Worm (Caenorhabditis elegans) whole organism, mixed stage, embryonic: ENCODE results near the gene F07F6.1.

Experiments
- elt-1 ChIP-seq: sonication (generic microtip); optimal IDR thresholded peaks from 2 replicates; lab custom pipeline; 2017; ENCODE audit warnings: missing genetic modification characterization, mild to moderate bottlenecking, missing compliant biosample characterization, antibody characterized with exemption, moderate library complexity, borderline replicate concordance; ENCODE audit not compliant: insufficient read depth
- nhr-12 ChIP-seq: fragments of 150-350 bp; optimal IDR thresholded peaks from 2 replicates; lab custom pipeline; 2014; ENCODE audit warnings: missing biosample characterization, missing genetic modification characterization
- sptf-1 ChIP-seq: sonication (generic microtip); optimal IDR thresholded peaks from 2 replicates; lab custom pipeline; 2017; ENCODE audit warnings: mild to moderate bottlenecking, missing genetic modification characterization, moderate library complexity, missing compliant biosample characterization

DNA sequence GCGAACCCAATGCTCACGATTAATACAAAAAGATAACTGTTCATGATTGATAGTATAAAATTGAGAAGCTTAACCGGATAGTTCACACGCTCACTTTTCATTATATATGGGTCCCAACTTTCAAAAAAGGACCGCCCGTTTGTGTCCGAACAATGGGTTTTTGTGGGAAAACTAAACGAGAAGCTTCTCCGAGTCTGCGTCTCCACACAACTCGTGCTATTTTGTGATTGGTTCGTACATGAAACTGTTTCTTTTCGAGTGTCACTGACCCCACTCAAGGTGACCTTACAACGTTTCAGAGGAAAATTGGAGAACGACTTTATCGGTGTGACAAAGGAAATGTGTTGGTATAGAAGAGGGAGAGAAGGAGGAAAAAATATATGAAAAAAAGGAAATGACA lies 853 bp upstream of the F07F6.1 start, which contains the start of gene dct-5:
- TF ChIP-seq sptf-1 (tag; lab: Kevin White, UChicago) (no peak), nhr-12 (no peak), elt-1 (tag; lab: Kevin White, UChicago) (no peak)
